Worm (Caenorhabditis elegans) whole organism, midembryonic: ENCODE results near the gene F42A9.7.

Source experiments
- T22C8.4 ChIP-seq: fragments of 200-800 bp; sonication (Bioruptor generic); IDR thresholded peaks from 2 replicates; pipeline ENCODE4 v1.3.6; 2022; ENCODE audit warnings: missing genetic modification characterization, missing compliant biosample characterization
- cog-1 ChIP-seq: sonication (generic microtip); optimal IDR thresholded peaks from 2 replicates; lab custom pipeline; 2016; ENCODE audit warnings: missing genetic modification characterization, missing compliant biosample characterization
- flt-1 ChIP-seq: fragments of 200-800 bp; sonication (Bioruptor generic); IDR thresholded peaks from 2 replicates; pipeline ENCODE4 v1.3.6; 2022; ENCODE audit warnings: missing genetic modification characterization, missing compliant biosample characterization
- klf-2 ChIP-seq: fragments of 200-800 bp; sonication (Bioruptor generic); conservative IDR thresholded peaks from 2 replicates; pipeline ENCODE4 v1.3.6; 2022; ENCODE audit warnings: missing genetic modification reagents, missing genetic modification characterization, missing compliant biosample characterization
- med-1 ChIP-seq: sonication (generic microtip); optimal IDR thresholded peaks from 2 replicates; lab custom pipeline; 2017; ENCODE audit warnings: missing genetic modification characterization, mild to moderate bottlenecking, missing compliant biosample characterization, antibody characterized with exemption, missing genetic modification reagents; ENCODE audit not compliant: insufficient read depth
- ref-1 ChIP-seq: fragments of 200-800 bp; sonication (Bioruptor generic); conservative IDR thresholded peaks from 2 replicates; pipeline ENCODE4 v1.3.6; 2022; ENCODE audit warnings: missing genetic modification reagents, missing genetic modification characterization, missing compliant biosample characterization
- tab-1 ChIP-seq: fragments of 200-800 bp; sonication (Bioruptor generic); IDR thresholded peaks from 2 replicates; pipeline ENCODE4 v1.3.6; 2022; ENCODE audit warnings: missing genetic modification characterization, missing compliant biosample characterization
- ztf-23 ChIP-seq: fragments of 200-800 bp; sonication (Bioruptor generic); IDR thresholded peaks from 2 replicates; pipeline ENCODE4 v1.3.6; 2022; ENCODE audit warnings: missing genetic modification reagents, missing genetic modification characterization, missing compliant biosample characterization
- ztf-29 ChIP-seq: fragments of 200-800 bp; sonication (Bioruptor generic); IDR thresholded peaks from 2 replicates; pipeline ENCODE4 v1.3.6; 2022; ENCODE audit warnings: missing genetic modification reagents, missing genetic modification characterization, missing compliant biosample characterization

The F42A9.7 gene

ce11 chrIV:8638761-8639160 is 21.8 kb upstream of the F42A9.7 start, which contains the start of gene F42A9.9:
F42A9.9 (minus strand) TSS chrIV:8638861.
- TF ChIP-seq T22C8.4 (GFP tag; lab: Robert Waterston, UW) (no peak), flt-1 (GFP tag; lab: Robert Waterston, UW) (no peak), ref-1 (GFP tag; lab: Robert Waterston, UW) (no peak), tab-1 (GFP tag; lab: Robert Waterston, UW) (no peak), klf-2 (no peak), cog-1 (no peak), ztf-29 (GFP tag; lab: Robert Waterston, UW) (no peak), med-1 (GFP tag; lab: Kevin White, UChicago) (no peak), ztf-23 (GFP tag; lab: Robert Waterston, UW) (no peak)

DNA sequence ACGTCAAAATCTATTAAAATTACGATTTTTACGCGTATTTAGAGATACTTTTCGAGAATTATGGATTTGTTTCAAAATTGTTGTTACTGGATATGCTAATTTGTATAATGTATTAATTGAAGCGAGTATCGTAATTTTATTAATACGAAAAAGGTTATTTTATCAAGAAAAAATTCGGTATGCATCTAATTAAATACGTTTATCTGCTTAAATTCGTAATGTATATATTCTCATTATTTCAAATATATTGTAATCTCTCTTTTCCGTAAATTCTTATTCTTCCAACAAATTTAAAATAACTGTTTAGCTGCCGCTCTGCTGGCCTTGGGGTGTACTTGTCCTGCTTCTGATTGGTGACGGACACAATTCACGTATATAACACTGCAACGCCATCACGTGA is 14.1 kb upstream of the F42A9.7 start, which contains the start of gene dgk-4:
Gene dgk-4, plus strand, starts transcription at position 301 of the 400 bp plus-strand sequence.
- no peak for TF ChIP-seq med-1 (GFP tag; lab: Kevin White, UChicago)
- no peak for TF ChIP-seq ref-1 (GFP tag; lab: Robert Waterston, UW)
- no peak for TF ChIP-seq ztf-23 (GFP tag; lab: Robert Waterston, UW)
- no peak for TF ChIP-seq klf-2
- no peak for TF ChIP-seq ztf-29 (GFP tag; lab: Robert Waterston, UW)
- TF ChIP-seq tab-1 (GFP tag; lab: Robert Waterston, UW) = no peak
- TF ChIP-seq T22C8.4 (GFP tag; lab: Robert Waterston, UW) = no peak
- no peak for TF ChIP-seq flt-1 (GFP tag; lab: Robert Waterston, UW)
- no peak for TF ChIP-seq cog-1

DNA sequence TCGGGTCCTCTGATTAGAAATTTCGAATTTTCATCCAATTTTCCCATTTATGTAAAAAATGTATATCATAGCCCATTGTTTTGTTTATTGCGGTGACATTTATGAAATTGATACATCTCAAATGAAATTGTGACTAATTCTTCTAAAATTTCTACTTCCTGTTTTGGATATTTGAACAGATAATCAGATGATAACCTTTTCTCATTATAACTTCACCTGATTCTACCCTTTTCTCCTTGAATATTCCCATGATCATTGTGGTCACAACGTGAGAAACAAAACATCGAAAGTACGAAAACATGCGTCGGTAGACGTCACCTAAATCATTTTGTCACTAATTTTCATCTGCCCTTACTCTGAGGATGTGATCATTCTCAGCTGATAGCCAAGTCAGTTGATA is 13.3 kb upstream of the F42A9.7 start:
- TF ChIP-seq med-1 (GFP tag; lab: Kevin White, UChicago) (no peak), ztf-23 (GFP tag; lab: Robert Waterston, UW) (no peak), ztf-29 (GFP tag; lab: Robert Waterston, UW) (no peak), klf-2 (no peak), ref-1 (GFP tag; lab: Robert Waterston, UW) (no peak), tab-1 (GFP tag; lab: Robert Waterston, UW) (no peak), cog-1 (no peak), T22C8.4 (GFP tag; lab: Robert Waterston, UW) (no peak), flt-1 (GFP tag; lab: Robert Waterston, UW) (no peak)

ce11 chrIV:8629609-8630052 is 12.7 kb upstream of the F42A9.7 start:
- TF ChIP-seq ztf-23 (GFP tag; lab: Robert Waterston, UW) (0 out of 2 replicates have a peak, but pooled peaks have one; percentile 43), T22C8.4 (GFP tag; lab: Robert Waterston, UW) (no peak), flt-1 (GFP tag; lab: Robert Waterston, UW) (0 out of 2 replicates have a peak, but pooled peaks have one; percentile 5)

DNA sequence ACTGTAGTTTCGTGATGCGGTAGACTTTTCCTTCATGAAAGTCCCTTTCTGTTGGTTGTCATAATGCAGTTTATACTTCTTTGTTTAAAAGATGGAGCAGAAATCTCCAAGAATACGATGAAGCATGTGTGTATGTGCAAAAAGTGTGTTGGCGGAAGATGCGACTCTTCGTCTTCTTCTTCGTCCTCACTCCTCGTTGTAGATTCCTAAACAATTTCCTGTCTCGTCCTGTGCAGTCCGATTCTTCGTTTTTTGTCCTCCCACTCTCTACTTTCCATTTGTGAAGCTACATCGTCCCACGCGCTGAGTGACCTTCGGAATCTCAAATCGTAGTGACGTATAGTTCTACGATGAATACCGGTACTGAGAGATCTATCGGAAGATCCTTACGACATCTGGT is 11.3 kb upstream of the F42A9.7 start:
- TF ChIP-seq tab-1 (GFP tag; lab: Robert Waterston, UW) (no peak), ztf-23 (GFP tag; lab: Robert Waterston, UW) (no peak), klf-2 (no peak), T22C8.4 (GFP tag; lab: Robert Waterston, UW) (no peak), flt-1 (GFP tag; lab: Robert Waterston, UW) (no peak), med-1 (GFP tag; lab: Kevin White, UChicago) (no peak), ref-1 (GFP tag; lab: Robert Waterston, UW) (no peak), ztf-29 (GFP tag; lab: Robert Waterston, UW) (no peak), cog-1 (no peak)

ce11 chrIV:8627328-8627727 is 10.4 kb upstream of the F42A9.7 start, which contains the start of gene F42A9.11:
F42A9.11 (plus strand) TSS chrIV:8627637.
- TF ChIP-seq ztf-29 (GFP tag; lab: Robert Waterston, UW) = no peak
- TF ChIP-seq med-1 (GFP tag; lab: Kevin White, UChicago) = no peak
- TF ChIP-seq flt-1 (GFP tag; lab: Robert Waterston, UW) = no peak
- no peak for TF ChIP-seq klf-2
- TF ChIP-seq tab-1 (GFP tag; lab: Robert Waterston, UW) = no peak
- no peak for TF ChIP-seq ztf-23 (GFP tag; lab: Robert Waterston, UW)
- no peak for TF ChIP-seq ref-1 (GFP tag; lab: Robert Waterston, UW)
- no peak for TF ChIP-seq T22C8.4 (GFP tag; lab: Robert Waterston, UW)
- TF ChIP-seq cog-1 = no peak

ce11 chrIV:8626294-8626693 is 9.3 kb upstream of the F42A9.7 start:
- TF ChIP-seq tab-1 (GFP tag; lab: Robert Waterston, UW) (no peak), klf-2 (no peak), T22C8.4 (GFP tag; lab: Robert Waterston, UW) (no peak), med-1 (GFP tag; lab: Kevin White, UChicago) (no peak), ztf-29 (GFP tag; lab: Robert Waterston, UW) (no peak), ref-1 (GFP tag; lab: Robert Waterston, UW) (no peak), flt-1 (GFP tag; lab: Robert Waterston, UW) (no peak), ztf-23 (GFP tag; lab: Robert Waterston, UW) (no peak)

DNA sequence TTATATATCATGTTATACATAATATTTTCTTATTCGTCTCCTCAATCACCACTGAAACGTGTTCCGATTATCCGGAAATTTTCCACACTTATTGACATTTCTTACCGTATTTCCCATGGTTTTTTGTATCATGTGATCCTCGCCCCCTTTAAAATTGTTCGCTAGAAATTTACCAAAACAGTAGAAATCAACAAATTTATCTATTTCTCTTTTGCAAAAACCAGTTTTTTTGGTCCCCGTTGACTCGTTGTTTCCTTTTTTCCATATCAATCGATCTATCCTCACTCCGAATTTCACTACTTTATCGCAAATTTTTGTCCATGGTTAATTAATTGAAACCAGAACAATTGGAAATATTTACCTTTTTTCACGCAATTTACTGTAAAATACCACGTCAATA is 8.8 kb upstream of the F42A9.7 start:
- no peak for TF ChIP-seq ztf-23 (GFP tag; lab: Robert Waterston, UW)
- no peak for TF ChIP-seq T22C8.4 (GFP tag; lab: Robert Waterston, UW)
- TF ChIP-seq med-1 (GFP tag; lab: Kevin White, UChicago) = no peak
- no peak for TF ChIP-seq cog-1
- no peak for TF ChIP-seq flt-1 (GFP tag; lab: Robert Waterston, UW)
- no peak for TF ChIP-seq tab-1 (GFP tag; lab: Robert Waterston, UW)
- no peak for TF ChIP-seq ref-1 (GFP tag; lab: Robert Waterston, UW)
- TF ChIP-seq ztf-29 (GFP tag; lab: Robert Waterston, UW) = no peak
- TF ChIP-seq klf-2 = no peak

DNA sequence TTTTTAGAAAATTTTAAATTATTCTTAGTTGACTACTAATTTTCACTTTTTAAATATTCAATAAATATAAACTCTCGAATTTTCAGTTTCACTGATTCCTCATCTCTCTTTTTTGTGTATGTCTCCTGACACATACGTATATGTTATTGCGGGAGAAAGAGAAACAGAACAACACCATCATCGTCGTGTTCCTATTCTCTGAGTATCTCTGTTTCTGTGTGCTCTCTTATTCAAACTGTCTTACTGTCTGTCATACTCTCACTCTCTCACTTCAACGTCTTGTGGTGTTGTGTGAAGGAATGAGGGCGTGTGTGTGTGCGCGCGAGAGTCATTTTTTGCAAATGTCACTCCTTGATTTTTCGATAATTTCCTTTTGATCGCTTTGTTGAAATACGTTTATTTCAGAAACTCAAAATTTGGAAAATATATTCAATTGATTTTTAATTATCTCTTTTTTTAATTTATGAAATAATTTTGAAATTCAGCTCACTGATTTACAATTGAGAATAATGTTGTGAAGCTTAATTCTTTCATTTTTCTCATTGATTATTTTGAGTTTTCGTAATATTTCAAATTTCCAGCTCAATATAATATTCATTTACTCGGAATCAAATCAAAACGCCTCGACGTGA is 3.3 kb upstream of the F42A9.7 start, which contains the start of gene lin-49:
Gene lin-49, plus strand, starts transcription at position 582 of the 632 bp plus-strand sequence.
- TF ChIP-seq klf-2 (no peak), ztf-23 (GFP tag; lab: Robert Waterston, UW) (no peak), cog-1 (peak; percentile 43), T22C8.4 (GFP tag; lab: Robert Waterston, UW) (no peak), med-1 (GFP tag; lab: Kevin White, UChicago) (no peak), flt-1 (GFP tag; lab: Robert Waterston, UW) (no peak)
